Worm (Caenorhabditis elegans): ENCODE measurements around the gene npr-34.

DNA sequence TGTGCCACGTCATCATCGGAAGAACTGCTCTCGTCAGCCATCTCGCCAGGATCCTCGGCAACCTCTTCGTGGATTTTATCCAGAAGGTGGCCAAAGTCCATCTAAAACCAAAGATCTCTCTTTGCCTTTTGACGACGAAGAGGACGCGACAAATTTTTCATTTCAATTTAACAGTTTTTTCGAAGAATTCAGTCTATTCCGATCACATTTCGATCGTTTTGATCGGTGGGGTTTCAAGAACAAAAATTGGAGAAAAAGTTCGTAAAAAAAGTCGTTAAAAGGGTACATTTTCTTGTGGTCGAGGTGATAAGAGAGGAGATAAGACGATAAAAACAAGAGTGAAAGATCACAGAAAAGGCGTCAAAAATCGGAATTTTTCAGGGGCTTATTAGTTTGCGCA is 5.6 kb downstream of the npr-34 start, which contains the start of gene glna-1:
- TF ChIP-seq ces-1 (GFP tag; optimal IDR thresholded peaks at IDR 0.05) (no peak), sem-2 (GFP tag; optimal IDR thresholded peaks at IDR 0.05) (no peak), unc-39 (tag; optimal IDR thresholded peaks at IDR 0.05) (no peak), drap-1 (GFP tag; optimal IDR thresholded peaks at IDR 0.05) (no peak), nhr-76 (tag; optimal IDR thresholded peaks at IDR 0.05) (no peak), ztf-11 (tag; optimal IDR thresholded peaks at IDR 0.05) (no peak), lsy-2 (tag; optimal IDR thresholded peaks at IDR 0.05) (no peak), bed-3 (GFP tag; optimal IDR thresholded peaks at IDR 0.05) (no peak), elt-1 (tag; optimal IDR thresholded peaks at IDR 0.05; ENCODE audit: borderline replicate concordance, insufficient read depth) (no peak), mep-1 (tag; optimal IDR thresholded peaks at IDR 0.05) (no peak), pha-4 (tag; optimal IDR thresholded peaks at IDR 0.05) (no peak), mls-2 (tag; optimal IDR thresholded peaks at IDR 0.05) (no peak), nhr-237 (tag; optimal IDR thresholded peaks at IDR 0.05) (no peak)
